Worm (Caenorhabditis elegans) whole organism, early embryonic: ENCODE results near the gene rpn-12.
A peak's percentile ranks its signal among the peaks of the same experiment; 100 is the strongest.

Experiments
- aly-1 ChIP-seq: sonication (generic microtip); optimal IDR thresholded peaks from 2 replicates; lab custom pipeline; 2016; ENCODE audit warnings: missing genetic modification characterization, missing compliant biosample characterization
- ama-1 ChIP-seq: fragments of 150-350 bp; optimal IDR thresholded peaks from 2 replicates; lab custom pipeline; 2014
- ceh-13 ChIP-seq: fragments of 200-800 bp; sonication (Bioruptor generic); optimal IDR thresholded peaks from 2 replicates; lab custom pipeline; 2018; ENCODE audit warnings: mild to moderate bottlenecking, missing genetic modification characterization, missing compliant biosample characterization
- ets-7 ChIP-seq: sonication (generic microtip); optimal IDR thresholded peaks from 2 replicates; lab custom pipeline; 2016; ENCODE audit warnings: missing genotype, missing genetic modification characterization, missing compliant biosample characterization
- hmbx-1 ChIP-seq: sonication (generic microtip); optimal IDR thresholded peaks from 2 replicates; lab custom pipeline; 2016; ENCODE audit warnings: mild to moderate bottlenecking, missing genetic modification characterization, missing compliant biosample characterization
- tbx-37 ChIP-seq: fragments of 200-800 bp; sonication (Bioruptor generic); conservative IDR thresholded peaks from 2 replicates; pipeline ENCODE4 v1.3.6; 2022; ENCODE audit warnings: missing genetic modification reagents, missing genetic modification characterization, missing compliant biosample characterization
- tra-4 ChIP-seq: sonication (generic microtip); optimal IDR thresholded peaks from 2 replicates; lab custom pipeline; 2017; ENCODE audit warnings: missing genetic modification characterization, missing compliant biosample characterization

ce11 chrII:11636617-11637016, 16.3 kb upstream of the rpn-12 start:
- TF ChIP-seq aly-1 (tag; lab: Kevin White, UChicago) (no peak), ets-7 (tag; lab: Kevin White, UChicago) (no peak), tbx-37 (no peak), ceh-13 (GFP tag; lab: Kevin White, UChicago) (no peak), hmbx-1 (tag; lab: Kevin White, UChicago) (no peak), ama-1 (lab: Kevin White, UChicago) (peak; percentile 51), tra-4 (no peak)
